Worm (Caenorhabditis elegans) whole organism, L3 larva: ENCODE data around the gene ZK899.5.

ENCODE experiments used
- R02D3.7 ChIP-seq: fragments of 150-350 bp; optimal IDR thresholded peaks from 2 replicates; lab custom pipeline; 2014; ENCODE audit warnings: missing biosample characterization, missing genetic modification characterization
- ZK546.5 ChIP-seq: sonication (generic microtip); optimal IDR thresholded peaks from 2 replicates; lab custom pipeline; 2017; ENCODE audit warnings: missing biosample characterization, missing genetic modification characterization
- aly-2 ChIP-seq: fragments of 150-350 bp; optimal IDR thresholded peaks from 2 replicates; lab custom pipeline; 2014; ENCODE audit warnings: missing biosample characterization, missing genetic modification characterization
- ama-1 ChIP-seq: fragments of 150-350 bp; optimal IDR thresholded peaks from 2 replicates; lab custom pipeline; 2018
- ceh-16 ChIP-seq: sonication (generic microtip); optimal IDR thresholded peaks from 2 replicates; lab custom pipeline; 2017; ENCODE audit warnings: missing biosample characterization, missing genetic modification characterization
- ceh-28 ChIP-seq: fragments of 150-350 bp; optimal IDR thresholded peaks from 2 replicates; lab custom pipeline; 2014; ENCODE audit warnings: missing biosample characterization, missing genetic modification reagents, missing genetic modification characterization
- ceh-82 ChIP-seq: fragments of 150-350 bp; optimal IDR thresholded peaks from 2 replicates; lab custom pipeline; 2014; ENCODE audit warnings: missing biosample characterization, missing genetic modification characterization
- ceh-9 ChIP-seq: sonication (generic microtip); optimal IDR thresholded peaks from 2 replicates; lab custom pipeline; 2018; ENCODE audit warnings: missing biosample characterization, missing genetic modification characterization
- daf-12 ChIP-seq: fragments of 150-350 bp; optimal IDR thresholded peaks from 2 replicates; lab custom pipeline; 2014; ENCODE audit warnings: missing biosample characterization, missing genetic modification reagents, missing genetic modification characterization
- egl-27 ChIP-seq: sonication (generic microtip); optimal IDR thresholded peaks from 4 replicates; lab custom pipeline; 2017; ENCODE audit warnings: missing biosample characterization, missing genetic modification reagents, missing genetic modification characterization
- egl-5 ChIP-seq: fragments of 150-350 bp; optimal IDR thresholded peaks from 2 replicates; lab custom pipeline; 2017; ENCODE audit warnings: missing biosample characterization, missing genetic modification reagents, missing genetic modification characterization, inconsistent platforms
- elt-1 ChIP-seq: fragments of 150-350 bp; optimal IDR thresholded peaks from 2 replicates; lab custom pipeline; 2014; ENCODE audit warnings: missing biosample characterization, missing genetic modification characterization
- elt-2 ChIP-seq: sonication (generic microtip); optimal IDR thresholded peaks from 2 replicates; lab custom pipeline; 2016; ENCODE audit warnings: missing genetic modification reagents, mild to moderate bottlenecking, missing genetic modification characterization, missing compliant biosample characterization
- elt-3 ChIP-seq, 3 experiments: fragments of 150-350 bp in 1 of 3; sonication (generic microtip) in 2 of 3; optimal IDR thresholded peaks; 2 replicates in 2 of 3; 4 replicates in 1 of 3; lab custom pipeline; 2014 to 2017; ENCODE audit warnings: missing biosample characterization in 3 of 3, missing genetic modification characterization in 3 of 3
- eor-1 ChIP-seq, 2 experiments: fragments of 150-350 bp; optimal IDR thresholded peaks; 2 replicates each; lab custom pipeline; 2014 to 2018; ENCODE audit warnings: missing biosample characterization in 2 of 2, missing genetic modification characterization in 2 of 2
- fkh-10 ChIP-seq: sonication (generic microtip); optimal IDR thresholded peaks from 2 replicates; lab custom pipeline; 2017; ENCODE audit warnings: missing biosample characterization, missing genetic modification reagents, missing genetic modification characterization
- fkh-2 ChIP-seq: fragments of 150-350 bp; optimal IDR thresholded peaks from 2 replicates; lab custom pipeline; 2014; ENCODE audit warnings: missing biosample characterization, missing genetic modification reagents, missing genetic modification characterization
- fos-1 ChIP-seq: fragments of 150-350 bp; optimal IDR thresholded peaks from 2 replicates; lab custom pipeline; 2014; ENCODE audit warnings: missing biosample characterization, missing genetic modification characterization
- hmg-11 ChIP-seq: sonication (generic microtip); optimal IDR thresholded peaks from 2 replicates; lab custom pipeline; 2016; ENCODE audit warnings: missing genetic modification characterization, missing compliant biosample characterization
- jun-1 ChIP-seq: fragments of 150-350 bp; optimal IDR thresholded peaks from 2 replicates; lab custom pipeline; 2014; ENCODE audit warnings: missing biosample characterization, missing genetic modification reagents, missing genetic modification characterization
- lin-15B ChIP-seq: fragments of 150-350 bp; optimal IDR thresholded peaks from 2 replicates; lab custom pipeline; 2014; ENCODE audit warnings: missing biosample characterization, missing genetic modification characterization
- lin-39 ChIP-seq: fragments of 150-350 bp; optimal IDR thresholded peaks from 2 replicates; lab custom pipeline; 2018; ENCODE audit warnings: missing biosample characterization, missing genetic modification reagents, missing genetic modification characterization
- lsy-12 ChIP-seq: sonication (generic microtip); optimal IDR thresholded peaks from 2 replicates; lab custom pipeline; 2016; ENCODE audit warnings: mild to moderate bottlenecking, missing genetic modification characterization, missing compliant biosample characterization
- mdl-1 ChIP-seq: fragments of 150-350 bp; optimal IDR thresholded peaks from 2 replicates; lab custom pipeline; 2014; ENCODE audit warnings: missing biosample characterization, missing genetic modification characterization
- mml-1 ChIP-seq: fragments of 150-350 bp; sonication (generic microtip); optimal IDR thresholded peaks from 3 replicates; lab custom pipeline; 2014; ENCODE audit warnings: missing biosample characterization, missing genetic modification characterization
- nfya-1 ChIP-seq: sonication (generic microtip); optimal IDR thresholded peaks from 2 replicates; lab custom pipeline; 2017; ENCODE audit warnings: missing genetic modification characterization, mild to moderate bottlenecking, missing compliant biosample characterization, antibody characterized with exemption, moderate library complexity; ENCODE audit not compliant: insufficient read depth
- nhr-11 ChIP-seq: fragments of 150-350 bp; optimal IDR thresholded peaks from 2 replicates; lab custom pipeline; 2014; ENCODE audit warnings: missing biosample characterization, missing genetic modification characterization
- nhr-12 ChIP-seq: fragments of 150-350 bp; optimal IDR thresholded peaks from 2 replicates; lab custom pipeline; 2014; ENCODE audit warnings: missing biosample characterization, missing genetic modification characterization
- nhr-23 ChIP-seq: fragments of 150-350 bp; optimal IDR thresholded peaks from 2 replicates; lab custom pipeline; 2014; ENCODE audit warnings: missing biosample characterization, missing genetic modification reagents, missing genetic modification characterization
- nhr-237 ChIP-seq: fragments of 150-350 bp; optimal IDR thresholded peaks from 2 replicates; lab custom pipeline; 2014; ENCODE audit warnings: missing biosample characterization, missing genetic modification characterization
- nhr-25 ChIP-seq: sonication (generic microtip); optimal IDR thresholded peaks from 2 replicates; lab custom pipeline; 2017; ENCODE audit warnings: missing biosample characterization, missing genetic modification characterization
- nhr-28 ChIP-seq: fragments of 150-350 bp; optimal IDR thresholded peaks from 2 replicates; lab custom pipeline; 2014; ENCODE audit warnings: missing biosample characterization, missing genetic modification characterization
- nhr-43 ChIP-seq: sonication (generic microtip); optimal IDR thresholded peaks from 2 replicates; lab custom pipeline; 2016; ENCODE audit warnings: mild to moderate bottlenecking, missing genetic modification characterization, missing compliant biosample characterization; ENCODE audit not compliant: poor library complexity, severe bottlenecking
- nhr-67 ChIP-seq: fragments of 150-350 bp; optimal IDR thresholded peaks from 2 replicates; lab custom pipeline; 2014; ENCODE audit warnings: missing biosample characterization, missing genetic modification characterization
- nhr-76 ChIP-seq: fragments of 150-350 bp; sonication (generic microtip); optimal IDR thresholded peaks from 5 replicates; lab custom pipeline; 2014; ENCODE audit warnings: missing biosample characterization, missing genetic modification characterization
- nhr-77 ChIP-seq: fragments of 150-350 bp; optimal IDR thresholded peaks from 2 replicates; lab custom pipeline; 2014; ENCODE audit warnings: missing biosample characterization, missing genetic modification characterization
- pha-4 ChIP-seq: fragments of 150-350 bp; optimal IDR thresholded peaks from 2 replicates; lab custom pipeline; 2014; ENCODE audit warnings: missing biosample characterization, missing genetic modification reagents, missing genetic modification characterization
- pqm-1 ChIP-seq: fragments of 150-350 bp; optimal IDR thresholded peaks from 2 replicates; lab custom pipeline; 2017; ENCODE audit warnings: missing biosample characterization, missing genetic modification characterization, inconsistent platforms
- sea-2 ChIP-seq: fragments of 150-350 bp; sonication (generic microtip); optimal IDR thresholded peaks from 4 replicates; lab custom pipeline; 2014; ENCODE audit warnings: missing biosample characterization, missing genetic modification reagents, missing genetic modification characterization
- skn-1 ChIP-seq: fragments of 150-350 bp; optimal IDR thresholded peaks from 2 replicates; lab custom pipeline; 2014; ENCODE audit warnings: missing biosample characterization, missing genetic modification characterization
- snpc-4 ChIP-seq: fragments of 150-350 bp; optimal IDR thresholded peaks from 2 replicates; lab custom pipeline; 2014; ENCODE audit warnings: missing biosample characterization, missing genetic modification characterization
- tbx-2 ChIP-seq: sonication (generic microtip); optimal IDR thresholded peaks from 2 replicates; lab custom pipeline; 2016; ENCODE audit warnings: mild to moderate bottlenecking, missing genetic modification characterization, missing compliant biosample characterization
- unc-39 ChIP-seq: sonication (generic microtip); optimal IDR thresholded peaks from 4 replicates; lab custom pipeline; 2017; ENCODE audit warnings: missing biosample characterization, missing genetic modification characterization
- unc-62 ChIP-seq: fragments of 150-350 bp; sonication (generic microtip); optimal IDR thresholded peaks from 4 replicates; lab custom pipeline; 2014; ENCODE audit warnings: missing biosample characterization, missing genetic modification reagents, missing genetic modification characterization
- zag-1 ChIP-seq: fragments of 150-350 bp; optimal IDR thresholded peaks from 2 replicates; lab custom pipeline; 2014; ENCODE audit warnings: missing biosample characterization, missing genetic modification characterization
- ztf-11 ChIP-seq: fragments of 150-350 bp; optimal IDR thresholded peaks from 2 replicates; lab custom pipeline; 2014; ENCODE audit warnings: missing biosample characterization, missing genetic modification characterization
- ztf-4 ChIP-seq: fragments of 150-350 bp; optimal IDR thresholded peaks from 2 replicates; lab custom pipeline; 2014; ENCODE audit warnings: missing biosample characterization, missing genetic modification characterization

The ZK899.5 gene

ce11 chrX:9465722-9466132, 5.0 kb upstream of the ZK899.5 start:
- TF ChIP-seq fkh-10 (peak; percentile 100), nfya-1 (tag; lab: Kevin White, UChicago) (peak; percentile 98), mdl-1 (peak; percentile 79), ceh-16 (tag; lab: Kevin White, UChicago) (peak; percentile 82), fos-1 (tag; lab: Kevin White, UChicago) (peak; percentile 97), fkh-2 (tag; lab: Kevin White, UChicago) (peak; percentile 99), nhr-43 (tag; lab: Kevin White, UChicago) (peak; percentile 99), nhr-76 (tag; lab: Kevin White, UChicago) (peak; percentile 89), nhr-77 (tag; lab: Kevin White, UChicago) (peak; percentile 99), elt-2 (peak; percentile 90), sea-2 (GFP tag; lab: Kevin White, UChicago) (peak; percentile 3), ceh-9 (no peak), egl-5 (tag; lab: Kevin White, UChicago) (peak; percentile 99), nhr-25 (peak; percentile 96), ztf-11 (tag; lab: Kevin White, UChicago) (peak; percentile 72), R02D3.7 (peak; percentile 94), pqm-1 (tag; lab: Kevin White, UChicago) (peak; percentile 90), tbx-2 (tag; lab: Kevin White, UChicago) (peak; percentile 99), elt-3 (tag; optimal IDR thresholded peaks at IDR 0.05; lab: Kevin White, UChicago) (peak; percentile 96 to 98 (median 97)), nhr-12 (tag; lab: Kevin White, UChicago) (peak; percentile 28), pha-4 (peak; percentile 99), nhr-23 (tag; lab: Kevin White, UChicago) (peak; percentile 99), skn-1 (tag; lab: Kevin White, UChicago) (peak; percentile 99), egl-27 (tag; lab: Kevin White, UChicago) (peak; percentile 93), nhr-67 (peak; percentile 51), hmg-11 (tag; lab: Kevin White, UChicago) (peak; percentile 99), nhr-11 (tag; lab: Kevin White, UChicago) (peak; percentile 98), jun-1 (tag; lab: Kevin White, UChicago) (peak; percentile 100), unc-39 (peak; percentile 75), zag-1 (tag; lab: Kevin White, UChicago) (peak; percentile 93), nhr-237 (tag; lab: Kevin White, UChicago) (peak; percentile 98), aly-2 (tag; lab: Kevin White, UChicago) (peak; percentile 99), daf-12 (peak; percentile 88), mml-1 (no peak), eor-1 (tag; optimal IDR thresholded peaks at IDR 0.05; lab: Kevin White, UChicago) (peak in 1 of 2 experiments; percentile 82), unc-62 (GFP tag; lab: Kevin White, UChicago) (peak; percentile 97), ZK546.5 (tag; lab: Kevin White, UChicago) (peak; percentile 75), lsy-12 (tag; lab: Kevin White, UChicago) (peak; percentile 97), elt-1 (tag; lab: Kevin White, UChicago) (peak; percentile 89), ceh-28 (tag; lab: Kevin White, UChicago) (peak; percentile 100), nhr-28 (peak; percentile 100), ceh-82 (peak; percentile 97), lin-39 (tag; lab: Kevin White, UChicago) (peak; percentile 96), snpc-4 (tag; lab: Kevin White, UChicago) (peak; percentile 94), lin-15B (tag; lab: Kevin White, UChicago) (peak; percentile 63), ztf-4 (peak; percentile 91), ama-1 (no peak)
- TF ChIP-seq, all 47 proteins: peak for 44
